Fruit fly (Drosophila melanogaster) whole organism, embryonic: ENCODE data around the gene yrt.

Experiments used
- Atf-2 ChIP-seq: fragments of 200-800 bp; sonication (Bioruptor generic); optimal IDR thresholded peaks from 2 replicates; lab custom pipeline; 2016; ENCODE audit warnings: missing biosample characterization, missing genetic modification characterization
- BtbVII ChIP-seq: fragments of 200-800 bp; sonication (Bioruptor generic); optimal IDR thresholded peaks from 3 replicates; lab custom pipeline; 2017; ENCODE audit warnings: missing biosample characterization, mild to moderate bottlenecking, missing genetic modification characterization
- C15 ChIP-seq: fragments of 200-800 bp; sonication (Bioruptor generic); IDR thresholded peaks from 3 replicates; pipeline ENCODE4 v1.3.6; 2022; ENCODE audit warnings: missing biosample characterization, missing genetic modification characterization
- CG10321 ChIP-seq: fragments of 200-800 bp; sonication (Bioruptor generic); IDR thresholded peaks from 2 replicates; pipeline ENCODE4 v1.3.6; 2022; ENCODE audit warnings: missing biosample characterization, missing genetic modification characterization
- CG10366 ChIP-seq: fragments of 200-800 bp; sonication (Bioruptor generic); IDR thresholded peaks from 2 replicates; pipeline ENCODE4 v1.3.6; 2022; ENCODE audit warnings: missing biosample characterization, missing genetic modification characterization
- CG10462 ChIP-seq: fragments of 200-800 bp; sonication (Bioruptor generic); optimal IDR thresholded peaks from 2 replicates; lab custom pipeline; 2016; ENCODE audit warnings: missing biosample characterization, missing genetic modification characterization
- CG12155 ChIP-seq: fragments of 200-800 bp; sonication (Bioruptor generic); optimal IDR thresholded peaks from 3 replicates; lab custom pipeline; 2016; ENCODE audit warnings: missing biosample characterization, missing genetic modification characterization
- CG12942 ChIP-seq: fragments of 200-800 bp; sonication (Bioruptor generic); optimal IDR thresholded peaks from 3 replicates; lab custom pipeline; 2016; ENCODE audit warnings: missing biosample characterization, missing genetic modification characterization
- CG13287 ChIP-seq: fragments of 200-800 bp; sonication (Bioruptor generic); IDR thresholded peaks from 2 replicates; pipeline ENCODE4 v1.3.6; 2022; ENCODE audit warnings: missing biosample characterization, missing genetic modification characterization; ENCODE audit not compliant: partially characterized antibody
- CG13624 ChIP-seq: fragments of 200-800 bp; sonication (Bioruptor generic); optimal IDR thresholded peaks from 2 replicates; lab custom pipeline; 2016; ENCODE audit warnings: missing biosample characterization, missing genetic modification characterization
- CG14965 ChIP-seq: fragments of 200-800 bp; sonication (Bioruptor generic); optimal IDR thresholded peaks from 2 replicates; lab custom pipeline; 2016; ENCODE audit warnings: missing biosample characterization, missing genetic modification characterization, borderline replicate concordance
- CG2120 ChIP-seq: fragments of 200-800 bp; sonication (Bioruptor generic); optimal IDR thresholded peaks from 3 replicates; lab custom pipeline; 2016; ENCODE audit warnings: missing biosample characterization, missing genetic modification characterization
- CG2199 ChIP-seq: fragments of 200-800 bp; sonication (Bioruptor generic); IDR thresholded peaks from 3 replicates; pipeline ENCODE4 v1.3.6; 2022; ENCODE audit warnings: missing biosample characterization, missing genetic modification characterization
- CG2889 ChIP-seq: fragments of 200-800 bp; sonication (Bioruptor generic); IDR thresholded peaks from 3 replicates; pipeline ENCODE4 v1.3.6; 2022; ENCODE audit warnings: missing biosample characterization, missing genetic modification characterization
- CG3995 ChIP-seq: fragments of 200-800 bp; sonication (Bioruptor generic); optimal IDR thresholded peaks from 3 replicates; lab custom pipeline; 2016; ENCODE audit warnings: missing biosample characterization, missing genetic modification characterization
- CG4424 ChIP-seq: fragments of 200-800 bp; sonication (Bioruptor generic); optimal IDR thresholded peaks from 3 replicates; lab custom pipeline; 2016; ENCODE audit warnings: missing biosample characterization, missing genetic modification characterization
- CG5180 ChIP-seq: fragments of 200-800 bp; sonication (Bioruptor generic); optimal IDR thresholded peaks from 3 replicates; lab custom pipeline; 2017; ENCODE audit warnings: missing biosample characterization, missing genetic modification characterization, mild to moderate bottlenecking, moderate library complexity, missing genetic modification reagents
- CG7556 ChIP-seq: fragments of 200-800 bp; sonication (Bioruptor generic); optimal IDR thresholded peaks from 2 replicates; lab custom pipeline; 2017; ENCODE audit warnings: missing biosample characterization, mild to moderate bottlenecking, missing genetic modification characterization
- CG7928 ChIP-seq: fragments of 200-800 bp; sonication (Bioruptor generic); optimal IDR thresholded peaks from 2 replicates; lab custom pipeline; 2017; ENCODE audit warnings: missing biosample characterization, mild to moderate bottlenecking, missing genetic modification characterization
- CG8944 ChIP-seq: fragments of 200-800 bp; sonication (Bioruptor generic); optimal IDR thresholded peaks from 3 replicates; lab custom pipeline; 2016; ENCODE audit warnings: missing biosample characterization, missing genetic modification characterization
- CG9876 ChIP-seq: fragments of 200-800 bp; sonication (Bioruptor generic); optimal IDR thresholded peaks from 2 replicates; lab custom pipeline; 2016; ENCODE audit warnings: missing biosample characterization, missing genetic modification characterization
- Dp ChIP-seq: fragments of 200-800 bp; sonication (Bioruptor generic); optimal IDR thresholded peaks from 2 replicates; lab custom pipeline; 2018; ENCODE audit warnings: missing biosample characterization, mild to moderate bottlenecking, missing genetic modification characterization, moderate library complexity
- E2f1 ChIP-seq: fragments of 200-800 bp; sonication (Bioruptor generic); IDR thresholded peaks from 2 replicates; pipeline ENCODE4 v1.3.6; 2022; ENCODE audit warnings: missing biosample characterization, missing genetic modification characterization
- Fer1 ChIP-seq: fragments of 200-800 bp; sonication (Bioruptor generic); optimal IDR thresholded peaks from 2 replicates; lab custom pipeline; 2017; ENCODE audit warnings: missing biosample characterization, mild to moderate bottlenecking, missing genetic modification characterization
- GATAe ChIP-seq: fragments of 200-800 bp; sonication (Bioruptor generic); conservative IDR thresholded peaks from 2 replicates; pipeline ENCODE4 v1.3.6; 2022; ENCODE audit warnings: missing biosample characterization, missing genetic modification characterization
- Hand ChIP-seq: fragments of 200-800 bp; sonication (Bioruptor generic); optimal IDR thresholded peaks from 2 replicates; lab custom pipeline; 2017; ENCODE audit warnings: mild to moderate bottlenecking, missing biosample characterization, missing genetic modification reagents, missing genetic modification characterization
- Med ChIP-seq: fragments of 200-800 bp; sonication (Bioruptor generic); peaks from one replicate; lab custom pipeline; 2016; ENCODE audit warnings: missing biosample characterization, missing genetic modification characterization, mild to moderate bottlenecking, inconsistent platforms, moderate library complexity
- Neu2 ChIP-seq: fragments of 200-800 bp; sonication (Bioruptor generic); optimal IDR thresholded peaks from 3 replicates; lab custom pipeline; 2016; ENCODE audit warnings: missing biosample characterization, missing genetic modification characterization, borderline replicate concordance
- Poxn ChIP-seq: fragments of 200-800 bp; sonication (Bioruptor generic); IDR thresholded peaks from 2 replicates; pipeline ENCODE4 v1.3.6; 2022; ENCODE audit warnings: missing biosample characterization, missing genetic modification characterization
- Sry-δ ChIP-seq: fragments of 200-800 bp; sonication (Bioruptor generic); optimal IDR thresholded peaks from 2 replicates; lab custom pipeline; 2016; ENCODE audit warnings: missing biosample characterization, missing genetic modification characterization
- Ssrp ChIP-seq: fragments of 200-800 bp; sonication (Bioruptor generic); optimal IDR thresholded peaks from 2 replicates; lab custom pipeline; 2018; ENCODE audit warnings: missing biosample characterization, mild to moderate bottlenecking, missing genetic modification characterization, moderate library complexity
- aop ChIP-seq: fragments of 200-800 bp; sonication (Bioruptor generic); IDR thresholded peaks from 2 replicates; pipeline ENCODE4 v1.3.6; 2022; ENCODE audit warnings: missing biosample characterization, missing genetic modification characterization
- chm ChIP-seq: fragments of 200-800 bp; sonication (Bioruptor generic); IDR thresholded peaks from 2 replicates; pipeline ENCODE4 v1.3.6; 2022; ENCODE audit warnings: missing biosample characterization, missing genetic modification characterization
- ci ChIP-seq: fragments of 200-800 bp; sonication (Bioruptor generic); IDR thresholded peaks from 3 replicates; pipeline ENCODE4 v1.3.6; 2022; ENCODE audit warnings: missing biosample characterization, missing genetic modification characterization
- da ChIP-seq: fragments of 200-800 bp; sonication (Bioruptor generic); optimal IDR thresholded peaks from 2 replicates; lab custom pipeline; 2016; ENCODE audit warnings: missing biosample characterization, missing genetic modification characterization
- insv ChIP-seq, 2 experiments: fragments of 200-800 bp; sonication (Bioruptor generic); optimal IDR thresholded peaks; 3 replicates each; lab custom pipeline; 2016 to 2018; ENCODE audit warnings: missing biosample characterization in 2 of 2, missing genetic modification characterization in 2 of 2
- jigr1 ChIP-seq: fragments of 200-800 bp; sonication (Bioruptor generic); IDR thresholded peaks from 3 replicates; pipeline ENCODE4 v1.3.6; 2022; ENCODE audit warnings: missing biosample characterization, missing genetic modification characterization
- luna ChIP-seq: fragments of 200-800 bp; sonication (Bioruptor generic); optimal IDR thresholded peaks from 2 replicates; lab custom pipeline; 2016; ENCODE audit warnings: missing biosample characterization, missing genetic modification characterization
- nau ChIP-seq: fragments of 200-800 bp; sonication (Bioruptor generic); optimal IDR thresholded peaks from 3 replicates; lab custom pipeline; 2017; ENCODE audit warnings: missing biosample characterization, mild to moderate bottlenecking, missing genetic modification characterization, missing genetic modification reagents
- org-1 ChIP-seq: fragments of 200-800 bp; sonication (Bioruptor generic); optimal IDR thresholded peaks from 2 replicates; lab custom pipeline; 2017; ENCODE audit warnings: missing biosample characterization, missing genetic modification characterization
- psq ChIP-seq: fragments of 200-800 bp; sonication (Bioruptor generic); optimal IDR thresholded peaks from 2 replicates; lab custom pipeline; 2017; ENCODE audit warnings: missing biosample characterization, missing genetic modification characterization
- pum ChIP-seq: fragments of 200-800 bp; sonication (Bioruptor generic); optimal IDR thresholded peaks from 2 replicates; lab custom pipeline; 2016; ENCODE audit warnings: missing biosample characterization, missing genetic modification characterization
- sens-2 ChIP-seq: fragments of 200-800 bp; sonication (Bioruptor generic); IDR thresholded peaks from 2 replicates; pipeline ENCODE4 v1.3.6; 2022; ENCODE audit warnings: missing biosample characterization, missing genetic modification characterization
- slou ChIP-seq: fragments of 200-800 bp; sonication (Bioruptor generic); optimal IDR thresholded peaks from 3 replicates; lab custom pipeline; 2016; ENCODE audit warnings: missing biosample characterization, missing genetic modification characterization
- tap ChIP-seq: fragments of 200-800 bp; optimal IDR thresholded peaks from 3 replicates; lab custom pipeline; 2019; ENCODE audit warnings: missing biosample characterization, mild to moderate bottlenecking, missing genetic modification characterization, moderate library complexity
- tup ChIP-seq: fragments of 200-800 bp; sonication (Bioruptor generic); optimal IDR thresholded peaks from 2 replicates; lab custom pipeline; 2016; ENCODE audit warnings: missing biosample characterization, mild to moderate bottlenecking, missing genetic modification characterization, moderate library complexity
- twi ChIP-seq: fragments of 200-800 bp; optimal IDR thresholded peaks from 2 replicates; lab custom pipeline; 2019; ENCODE audit warnings: missing biosample characterization, mild to moderate bottlenecking, missing genetic modification characterization, moderate library complexity
- wdn ChIP-seq: fragments of 200-800 bp; sonication (Bioruptor generic); IDR thresholded peaks from 2 replicates; pipeline ENCODE4 v1.3.6; 2022; ENCODE audit warnings: missing biosample characterization, missing genetic modification characterization
- z ChIP-seq: fragments of 200-800 bp; sonication (Bioruptor generic); IDR thresholded peaks from 3 replicates; pipeline ENCODE4 v1.3.6; 2022; ENCODE audit warnings: missing biosample characterization, missing genetic modification characterization
- zen2 ChIP-seq: fragments of 200-800 bp; sonication (Bioruptor generic); IDR thresholded peaks from 3 replicates; pipeline ENCODE4 v1.3.6; 2022; ENCODE audit warnings: missing biosample characterization, missing genetic modification characterization; ENCODE audit not compliant: partially characterized antibody
- zf30C ChIP-seq: fragments of 200-800 bp; sonication (Bioruptor generic); optimal IDR thresholded peaks from 3 replicates; lab custom pipeline; 2018; ENCODE audit warnings: missing biosample characterization, mild to moderate bottlenecking, missing genetic modification characterization

The yrt gene

dm6 chr3R:13434325-13435168 is at the start of gene yrt (continued):
- TF ChIP-seq jigr1 (GFP tag; lab: Robert Waterston, UW) (no peak), tup (no peak), C15 (GFP tag; lab: Robert Waterston, UW) (no peak), sens-2 (GFP tag; lab: Robert Waterston, UW) (no peak), twi (no peak), Sry-δ (GFP tag; lab: Kevin White, UChicago) (peak; percentile 35), zen2 (GFP tag; lab: Robert Waterston, UW) (no peak), CG3995 (no peak), CG10462 (GFP tag; lab: Kevin White, UChicago) (no peak), ci (0 out of 3 replicates have a peak, but pooled peaks have one; percentile 10), CG9876 (GFP tag; lab: Kevin White, UChicago) (no peak), CG4424 (no peak), CG12155 (GFP tag; lab: Kevin White, UChicago) (no peak), CG13624 (GFP tag; lab: Kevin White, UChicago) (no peak), GATAe (GFP tag; lab: Robert Waterston, UW) (no peak), CG7556 (GFP tag; lab: Kevin White, UChicago) (no peak), Dp (GFP tag; lab: Kevin White, UChicago) (peak; percentile 49), E2f1 (GFP tag; lab: Robert Waterston, UW) (no peak), tap (no peak), nau (GFP tag; lab: Kevin White, UChicago) (no peak), pum (GFP tag; lab: Kevin White, UChicago) (no peak), Med (GFP tag; lab: Kevin White, UChicago) (peak; percentile 76), CG13287 (GFP tag; lab: Robert Waterston, UW) (peak; percentile 44), CG10321 (GFP tag; lab: Robert Waterston, UW) (no peak), CG8944 (GFP tag; lab: Kevin White, UChicago) (no peak), Atf-2 (GFP tag; lab: Kevin White, UChicago) (no peak), CG7928 (GFP tag; lab: Kevin White, UChicago) (no peak), CG10366 (GFP tag; lab: Robert Waterston, UW) (no peak), CG2120 (GFP tag; lab: Kevin White, UChicago) (no peak), org-1 (GFP tag; lab: Kevin White, UChicago) (no peak), CG5180 (no peak), da (no peak), Poxn (GFP tag; lab: Robert Waterston, UW) (no peak), slou (no peak), luna (GFP tag; lab: Kevin White, UChicago) (no peak), Fer1 (peak; percentile 16), CG12942 (no peak), CG2889 (GFP tag; lab: Robert Waterston, UW) (no peak), psq (GFP tag; lab: Kevin White, UChicago) (no peak), BtbVII (GFP tag; lab: Kevin White, UChicago) (no peak), CG2199 (GFP tag; lab: Robert Waterston, UW) (peak; percentile 18; the same call in 1 of the 3 replicates), Hand (GFP tag; lab: Kevin White, UChicago) (no peak), CG14965 (GFP tag; lab: Kevin White, UChicago) (no peak), chm (no peak), Ssrp (tag; lab: Kevin White, UChicago) (no peak), insv (GFP tag; optimal IDR thresholded peaks at IDR 0.05; lab: Kevin White, UChicago) (peak in 1 of 2 experiments; percentile 68), aop (GFP tag; lab: Robert Waterston, UW) (no peak), Neu2 (no peak), zf30C (GFP tag; lab: Kevin White, UChicago) (no peak), z (GFP tag; lab: Robert Waterston, UW) (no peak), wdn (no peak)
